Worm (Caenorhabditis elegans) whole organism, L1 larva: ENCODE measurements around the gene W02H5.2.

ENCODE experiments used
- C04F5.9 ChIP-seq: sonication (generic microtip); optimal IDR thresholded peaks from 2 replicates; lab custom pipeline; 2016; ENCODE audit warnings: missing genetic modification characterization, missing compliant biosample characterization
- F16B12.6 ChIP-seq: fragments of 150-350 bp; optimal IDR thresholded peaks from 2 replicates; lab custom pipeline; 2014; ENCODE audit warnings: missing biosample characterization, missing genetic modification characterization
- Y116A8C.19 ChIP-seq: sonication (generic microtip); optimal IDR thresholded peaks from 2 replicates; lab custom pipeline; 2016; ENCODE audit warnings: missing compliant biosample characterization, missing genetic modification characterization, borderline replicate concordance
- alr-1 ChIP-seq: fragments of 200-800 bp; sonication (Bioruptor generic); optimal IDR thresholded peaks from 2 replicates; lab custom pipeline; 2018; ENCODE audit warnings: borderline replicate concordance, mild to moderate bottlenecking, missing genetic modification characterization, missing compliant biosample characterization
- aly-2 ChIP-seq: fragments of 150-350 bp; optimal IDR thresholded peaks from 2 replicates; lab custom pipeline; 2014; ENCODE audit warnings: missing biosample characterization, missing genetic modification characterization
- ama-1 ChIP-seq: fragments of 150-350 bp; optimal IDR thresholded peaks from 2 replicates; lab custom pipeline; 2014
- ceh-63 ChIP-seq: fragments of 200-800 bp; sonication (Bioruptor generic); optimal IDR thresholded peaks from 2 replicates; lab custom pipeline; 2018; ENCODE audit warnings: mild to moderate bottlenecking, missing genetic modification characterization, missing compliant biosample characterization
- ceh-90 ChIP-seq: sonication (generic microtip); optimal IDR thresholded peaks from 2 replicates; lab custom pipeline; 2016; ENCODE audit warnings: missing genetic modification characterization, missing compliant biosample characterization
- dpl-1 ChIP-seq, 3 experiments: fragments of 150-350 bp in 2 of 3; sonication (generic microtip) in 1 of 3; optimal IDR thresholded peaks; 2 replicates each; lab custom pipeline; 2014 to 2017; ENCODE audit warnings: missing biosample characterization in 3 of 3, missing genetic modification characterization in 3 of 3, missing genetic modification reagents in 3 of 3
- efl-3 ChIP-seq: fragments of 200-800 bp; sonication (Bioruptor generic); optimal IDR thresholded peaks from 2 replicates; lab custom pipeline; 2018; ENCODE audit warnings: mild to moderate bottlenecking, missing genetic modification characterization, missing compliant biosample characterization
- egl-13 ChIP-seq: sonication (generic microtip); optimal IDR thresholded peaks from 2 replicates; lab custom pipeline; 2016; ENCODE audit warnings: missing genotype, missing genetic modification reagents, missing genetic modification characterization, missing compliant biosample characterization
- egl-27 ChIP-seq, 2 experiments: fragments of 150-350 bp in 1 of 2; sonication (generic microtip); optimal IDR thresholded peaks; 3 replicates each; lab custom pipeline; 2017 to 2018; ENCODE audit warnings: missing biosample characterization in 2 of 2, missing genetic modification characterization in 2 of 2, missing genetic modification reagents in 2 of 2
- elt-2 ChIP-seq: sonication (generic microtip); optimal IDR thresholded peaks from 2 replicates; lab custom pipeline; 2016; ENCODE audit warnings: missing genetic modification characterization, mild to moderate bottlenecking, inconsistent platforms, missing compliant biosample characterization, missing genetic modification reagents
- elt-3 ChIP-seq, 6 experiments: fragments of 150-350 bp in 1 of 6; sonication (generic microtip); optimal IDR thresholded peaks; 2 replicates each; lab custom pipeline; 2017 to 2018; ENCODE audit warnings: missing biosample characterization in 6 of 6, missing genetic modification characterization in 6 of 6, inconsistent platforms in 1 of 6
- ets-5 ChIP-seq: fragments of 200-800 bp; sonication (Bioruptor generic); IDR thresholded peaks from 2 replicates; pipeline ENCODE4 v1.3.6; 2022; ENCODE audit warnings: missing genetic modification characterization, missing compliant biosample characterization
- fkh-10 ChIP-seq: sonication (generic microtip); optimal IDR thresholded peaks from 2 replicates; lab custom pipeline; 2017; ENCODE audit warnings: missing biosample characterization, missing genetic modification reagents, missing genetic modification characterization
- fkh-8 ChIP-seq: sonication (generic microtip); optimal IDR thresholded peaks from 2 replicates; lab custom pipeline; 2016; ENCODE audit warnings: mild to moderate bottlenecking, missing genetic modification characterization, missing compliant biosample characterization
- fos-1 ChIP-seq: fragments of 150-350 bp; optimal IDR thresholded peaks from 2 replicates; lab custom pipeline; 2014; ENCODE audit warnings: missing biosample characterization, missing genetic modification characterization
- grh-1 ChIP-seq: fragments of 200-800 bp; sonication (Bioruptor generic); IDR thresholded peaks from 2 replicates; pipeline ENCODE4 v1.3.6; 2022; ENCODE audit warnings: missing genetic modification reagents, missing genetic modification characterization, missing compliant biosample characterization
- hlh-4 ChIP-seq: sonication (generic microtip); optimal IDR thresholded peaks from 2 replicates; lab custom pipeline; 2016; ENCODE audit warnings: mild to moderate bottlenecking, missing genetic modification characterization, missing compliant biosample characterization
- jun-1 ChIP-seq: fragments of 150-350 bp; optimal IDR thresholded peaks from 2 replicates; lab custom pipeline; 2014; ENCODE audit warnings: missing biosample characterization, missing genetic modification reagents, missing genetic modification characterization
- lin-13 ChIP-seq: fragments of 150-350 bp; optimal IDR thresholded peaks from 2 replicates; lab custom pipeline; 2014; ENCODE audit warnings: missing biosample characterization, missing genetic modification reagents, missing genetic modification characterization
- lin-14 ChIP-seq: fragments of 200-800 bp; sonication (Bioruptor generic); optimal IDR thresholded peaks from 2 replicates; lab custom pipeline; 2018; ENCODE audit warnings: mild to moderate bottlenecking, missing genetic modification characterization, moderate library complexity, missing compliant biosample characterization
- lin-15B ChIP-seq: fragments of 150-350 bp; sonication (generic microtip); optimal IDR thresholded peaks from 3 replicates; lab custom pipeline; 2014; ENCODE audit warnings: missing biosample characterization, missing genetic modification characterization
- lin-35 ChIP-seq, 2 experiments: fragments of 150-350 bp; optimal IDR thresholded peaks; 2 replicates each; lab custom pipeline; 2014; ENCODE audit warnings: missing biosample characterization in 2 of 2, missing genetic modification characterization in 2 of 2, missing genetic modification reagents in 2 of 2
- lin-39 ChIP-seq: fragments of 150-350 bp; optimal IDR thresholded peaks from 2 replicates; lab custom pipeline; 2014; ENCODE audit warnings: missing biosample characterization, missing genetic modification reagents, missing genetic modification characterization
- lir-3 ChIP-seq: sonication (generic microtip); optimal IDR thresholded peaks from 2 replicates; lab custom pipeline; 2016; ENCODE audit warnings: mild to moderate bottlenecking, missing genetic modification characterization, moderate library complexity, missing compliant biosample characterization; ENCODE audit not compliant: poor library complexity
- mep-1 ChIP-seq: fragments of 150-350 bp; optimal IDR thresholded peaks from 2 replicates; lab custom pipeline; 2014; ENCODE audit warnings: missing biosample characterization, missing genetic modification characterization
- nhr-11 ChIP-seq: fragments of 150-350 bp; optimal IDR thresholded peaks from 2 replicates; lab custom pipeline; 2014; ENCODE audit warnings: missing biosample characterization, missing genetic modification characterization
- nhr-237 ChIP-seq: fragments of 150-350 bp; optimal IDR thresholded peaks from 2 replicates; lab custom pipeline; 2014; ENCODE audit warnings: missing biosample characterization, missing genetic modification characterization
- nhr-28 ChIP-seq: fragments of 150-350 bp; optimal IDR thresholded peaks from 2 replicates; lab custom pipeline; 2014; ENCODE audit warnings: missing biosample characterization, missing genetic modification characterization
- nhr-71 ChIP-seq: sonication (generic microtip); optimal IDR thresholded peaks from 2 replicates; lab custom pipeline; 2016; ENCODE audit warnings: mild to moderate bottlenecking, missing genetic modification characterization, moderate library complexity, missing compliant biosample characterization
- nhr-76 ChIP-seq: sonication (generic microtip); optimal IDR thresholded peaks from 2 replicates; lab custom pipeline; 2017; ENCODE audit warnings: missing biosample characterization, missing genetic modification characterization
- nhr-77 ChIP-seq: fragments of 150-350 bp; optimal IDR thresholded peaks from 2 replicates; lab custom pipeline; 2014; ENCODE audit warnings: missing biosample characterization, missing genetic modification characterization
- nhr-84 ChIP-seq: sonication (generic microtip); optimal IDR thresholded peaks from 2 replicates; lab custom pipeline; 2017; ENCODE audit warnings: missing biosample characterization, missing genetic modification characterization
- pag-3 ChIP-seq: sonication (generic microtip); optimal IDR thresholded peaks from 2 replicates; lab custom pipeline; 2017; ENCODE audit warnings: missing genetic modification characterization, mild to moderate bottlenecking, missing compliant biosample characterization, antibody characterized with exemption, borderline replicate concordance; ENCODE audit not compliant: insufficient read depth
- pax-3 ChIP-seq: fragments of 200-800 bp; sonication (Bioruptor generic); optimal IDR thresholded peaks from 2 replicates; lab custom pipeline; 2018; ENCODE audit warnings: mild to moderate bottlenecking, missing genetic modification characterization, moderate library complexity, missing compliant biosample characterization
- rnt-1 ChIP-seq: sonication (generic microtip); optimal IDR thresholded peaks from 2 replicates; lab custom pipeline; 2016; ENCODE audit warnings: mild to moderate bottlenecking, missing genetic modification characterization, moderate library complexity, missing compliant biosample characterization
- snpc-4 ChIP-seq: fragments of 150-350 bp; optimal IDR thresholded peaks from 2 replicates; lab custom pipeline; 2014; ENCODE audit warnings: missing biosample characterization, missing genetic modification characterization
- sptf-1 ChIP-seq: fragments of 150-350 bp; optimal IDR thresholded peaks from 2 replicates; lab custom pipeline; 2014; ENCODE audit warnings: missing biosample characterization, missing genetic modification characterization
- sup-37 ChIP-seq: fragments of 200-800 bp; sonication (Bioruptor generic); optimal IDR thresholded peaks from 2 replicates; lab custom pipeline; 2018; ENCODE audit warnings: mild to moderate bottlenecking, missing genetic modification characterization, missing compliant biosample characterization
- tlp-1 ChIP-seq: fragments of 150-350 bp; optimal IDR thresholded peaks from 2 replicates; lab custom pipeline; 2014; ENCODE audit warnings: missing biosample characterization, missing genetic modification characterization
- unc-130 ChIP-seq: fragments of 150-350 bp; optimal IDR thresholded peaks from 2 replicates; lab custom pipeline; 2017; ENCODE audit warnings: missing biosample characterization, missing genetic modification characterization, inconsistent platforms
- unc-30 ChIP-seq: sonication (generic microtip); optimal IDR thresholded peaks from 2 replicates; lab custom pipeline; 2017; ENCODE audit warnings: missing biosample characterization, missing genetic modification characterization
- vab-15 ChIP-seq: sonication (generic microtip); optimal IDR thresholded peaks from 2 replicates; lab custom pipeline; 2017; ENCODE audit warnings: missing genotype, mild to moderate bottlenecking, missing genetic modification characterization, missing compliant biosample characterization
- xbp-1 ChIP-seq: sonication (generic microtip); optimal IDR thresholded peaks from 2 replicates; lab custom pipeline; 2016; ENCODE audit warnings: missing genetic modification characterization, missing compliant biosample characterization
- zip-4 ChIP-seq: fragments of 200-800 bp; sonication (Bioruptor generic); optimal IDR thresholded peaks from 2 replicates; lab custom pipeline; 2018; ENCODE audit warnings: mild to moderate bottlenecking, missing genetic modification characterization, moderate library complexity, missing compliant biosample characterization
- ztf-11 ChIP-seq, 2 experiments: sonication (generic microtip); optimal IDR thresholded peaks; 2 replicates each; lab custom pipeline; 2016 to 2017; ENCODE audit warnings: missing genetic modification characterization in 2 of 2, missing biosample characterization in 1 of 2, missing compliant biosample characterization in 1 of 2
- ztf-4 ChIP-seq: fragments of 150-350 bp; optimal IDR thresholded peaks from 2 replicates; lab custom pipeline; 2014; ENCODE audit warnings: missing biosample characterization, missing genetic modification characterization

The W02H5.2 gene

ce11 chrV:2600543-2600942 lies 38.6 kb upstream of the W02H5.2 start (continued):
- TF ChIP-seq alr-1 (tag; lab: Kevin White, UChicago) (no peak), ztf-11 (tag; optimal IDR thresholded peaks at IDR 0.05; lab: Kevin White, UChicago) (peak in 1 of 2 experiments; percentile 76), nhr-84 (no peak), lin-13 (peak; percentile 65), aly-2 (tag; lab: Kevin White, UChicago) (no peak), nhr-237 (peak; percentile 63), lin-39 (tag; lab: Kevin White, UChicago) (peak; percentile 36), ama-1 (lab: Kevin White, UChicago) (no peak), nhr-11 (tag; lab: Kevin White, UChicago) (peak; percentile 53)

ce11 chrV:2601817-2602216 lies 37.3 kb upstream of the W02H5.2 start:
- TF ChIP-seq sptf-1 (tag; lab: Kevin White, UChicago) = no peak

ce11 chrV:2603056-2603455 lies 36.1 kb upstream of the W02H5.2 start, which contains the start of gene F53E10.6:
F53E10.6 (minus strand) TSS chrV:2603063.
- TF ChIP-seq fkh-10 (GFP tag; lab: Kevin White, UChicago) (no peak), egl-13 (no peak), mep-1 (peak; percentile 40), grh-1 (GFP tag; lab: Robert Waterston, UW) (no peak), tlp-1 (no peak), pag-3 (tag; lab: Kevin White, UChicago) (no peak), C04F5.9 (tag; lab: Kevin White, UChicago) (no peak), fos-1 (no peak), elt-2 (tag; lab: Kevin White, UChicago) (peak; percentile 21), unc-30 (tag; lab: Kevin White, UChicago) (no peak), ztf-4 (tag; lab: Kevin White, UChicago) (no peak), ama-1 (lab: Kevin White, UChicago) (no peak), ceh-63 (GFP tag; lab: Kevin White, UChicago) (no peak), hlh-4 (tag; lab: Kevin White, UChicago) (no peak), elt-3 (tag; optimal IDR thresholded peaks at IDR 0.05; lab: Kevin White, UChicago) (no peak), nhr-28 (tag; lab: Kevin White, UChicago) (no peak), Y116A8C.19 (tag; lab: Kevin White, UChicago) (no peak), snpc-4 (tag; lab: Kevin White, UChicago) (peak; percentile 35), sptf-1 (tag; lab: Kevin White, UChicago) (no peak), jun-1 (tag; lab: Kevin White, UChicago) (no peak), zip-4 (GFP tag; lab: Kevin White, UChicago) (no peak), alr-1 (tag; lab: Kevin White, UChicago) (no peak), ceh-90 (peak; percentile 83), sup-37 (GFP tag; lab: Kevin White, UChicago) (no peak), lin-35 (GFP tag; optimal IDR thresholded peaks at IDR 0.05; lab: Kevin White, UChicago) (peak; percentile 90 to 93), dpl-1 (GFP tag; optimal IDR thresholded peaks at IDR 0.05; lab: Kevin White, UChicago) (peak; percentile 80 to 91 (median 89)), nhr-76 (no peak), vab-15 (tag; lab: Kevin White, UChicago) (no peak), fkh-8 (tag; lab: Kevin White, UChicago) (peak; percentile 8), efl-3 (GFP tag; lab: Kevin White, UChicago) (no peak), lin-14 (peak; percentile 34), lin-13 (no peak), rnt-1 (tag; lab: Kevin White, UChicago) (peak; percentile 94), lir-3 (tag; lab: Kevin White, UChicago) (peak; percentile 74), lin-15B (tag; lab: Kevin White, UChicago) (no peak), unc-130 (tag; lab: Kevin White, UChicago) (no peak), F16B12.6 (peak; percentile 36), ets-5 (no peak), xbp-1 (tag; lab: Kevin White, UChicago) (peak; percentile 21), egl-27 (tag; optimal IDR thresholded peaks at IDR 0.05; lab: Kevin White, UChicago) (no peak), nhr-71 (tag; lab: Kevin White, UChicago) (peak; percentile 60), nhr-77 (tag; lab: Kevin White, UChicago) (no peak), pax-3 (tag; lab: Kevin White, UChicago) (no peak)
